Fruit fly (Drosophila melanogaster) whole organism, prepupa: ENCODE data around the gene MtnE.

Source experiments
- Blimp-1 ChIP-seq: fragments of 200-800 bp; sonication (Bioruptor generic); optimal IDR thresholded peaks from 3 replicates; lab custom pipeline; 2017; ENCODE audit warnings: missing biosample characterization, missing genetic modification characterization, mild to moderate bottlenecking, moderate library complexity, missing genetic modification reagents
- CG10631 ChIP-seq: fragments of 200-800 bp; sonication (Bioruptor generic); optimal IDR thresholded peaks from 2 replicates; lab custom pipeline; 2016; ENCODE audit warnings: missing biosample characterization, missing genetic modification characterization
- CG11294 ChIP-seq: fragments of 200-800 bp; sonication (Bioruptor generic); IDR thresholded peaks from 2 replicates; pipeline ENCODE4 v1.3.6; 2022; ENCODE audit warnings: missing biosample characterization, missing genetic modification characterization
- CG11762 ChIP-seq: fragments of 200-800 bp; sonication (Bioruptor generic); optimal IDR thresholded peaks from 3 replicates; lab custom pipeline; 2016; ENCODE audit warnings: missing biosample characterization, missing genetic modification characterization; ENCODE audit not compliant: insufficient read depth
- CG15336 ChIP-seq: fragments of 200-800 bp; sonication (Bioruptor generic); IDR thresholded peaks from 2 replicates; pipeline ENCODE4 v1.3.6; 2022; ENCODE audit warnings: missing biosample characterization, missing genetic modification characterization
- CG1621 ChIP-seq: fragments of 200-800 bp; sonication (Bioruptor generic); optimal IDR thresholded peaks from 3 replicates; lab custom pipeline; 2018; ENCODE audit warnings: missing biosample characterization, mild to moderate bottlenecking, missing genetic modification characterization
- CG3919 ChIP-seq: fragments of 200-800 bp; sonication (Bioruptor generic); optimal IDR thresholded peaks from 3 replicates; lab custom pipeline; 2016; ENCODE audit warnings: missing biosample characterization, missing genetic modification characterization
- CG6163 ChIP-seq: fragments of 200-800 bp; sonication (Bioruptor generic); IDR thresholded peaks from 3 replicates; pipeline ENCODE4 v1.3.6; 2022; ENCODE audit warnings: missing biosample characterization, missing genetic modification characterization
- CG6276 ChIP-seq: fragments of 200-800 bp; sonication (Bioruptor generic); optimal IDR thresholded peaks from 2 replicates; lab custom pipeline; 2017; ENCODE audit warnings: missing biosample characterization, mild to moderate bottlenecking, missing genetic modification characterization
- CG6808 ChIP-seq: fragments of 200-800 bp; sonication (Bioruptor generic); optimal IDR thresholded peaks from 3 replicates; lab custom pipeline; 2017; ENCODE audit warnings: missing biosample characterization, missing genetic modification characterization, mild to moderate bottlenecking, moderate library complexity, missing genetic modification reagents
- CG6854 ChIP-seq: fragments of 200-800 bp; sonication (Bioruptor generic); optimal IDR thresholded peaks from 2 replicates; lab custom pipeline; 2017; ENCODE audit warnings: missing biosample characterization, mild to moderate bottlenecking, missing genetic modification characterization
- CG7368 ChIP-seq: fragments of 200-800 bp; sonication (Bioruptor generic); optimal IDR thresholded peaks from 3 replicates; lab custom pipeline; 2016; ENCODE audit warnings: missing biosample characterization, missing genetic modification characterization
- CG8119 ChIP-seq: fragments of 200-800 bp; sonication (Bioruptor generic); IDR thresholded peaks from 3 replicates; pipeline ENCODE4 v1.3.6; 2022; ENCODE audit warnings: missing biosample characterization, missing genetic modification characterization
- CG8319 ChIP-seq: fragments of 200-800 bp; sonication (Bioruptor generic); optimal IDR thresholded peaks from 3 replicates; lab custom pipeline; 2016; ENCODE audit warnings: missing biosample characterization, missing genetic modification characterization
- CG8632 ChIP-seq: fragments of 200-800 bp; sonication (Bioruptor generic); optimal IDR thresholded peaks from 3 replicates; lab custom pipeline; 2016; ENCODE audit warnings: missing biosample characterization, missing genetic modification characterization
- CG9139 ChIP-seq: fragments of 200-800 bp; sonication (Bioruptor generic); optimal IDR thresholded peaks from 3 replicates; lab custom pipeline; 2017; ENCODE audit warnings: missing biosample characterization, mild to moderate bottlenecking, missing genetic modification characterization
- Eip75B ChIP-seq: fragments of 200-800 bp; sonication (Bioruptor generic); optimal IDR thresholded peaks from 3 replicates; lab custom pipeline; 2016; ENCODE audit warnings: missing biosample characterization, missing genetic modification characterization
- Eip78C ChIP-seq: fragments of 200-800 bp; sonication (Bioruptor generic); peaks from one replicate; lab custom pipeline; 2016; ENCODE audit warnings: missing biosample characterization, missing genetic modification characterization
- Gug ChIP-seq: fragments of 200-800 bp; sonication (Bioruptor generic); IDR thresholded peaks from 2 replicates; pipeline ENCODE4 v1.3.6; 2022; ENCODE audit warnings: missing biosample characterization, missing genetic modification characterization
- Hr39 ChIP-seq: fragments of 200-800 bp; sonication (Bioruptor generic); optimal IDR thresholded peaks from 2 replicates; lab custom pipeline; 2016; ENCODE audit warnings: missing biosample characterization, missing genetic modification characterization
- Hr4 ChIP-seq: fragments of 200-800 bp; sonication (Bioruptor generic); optimal IDR thresholded peaks from 3 replicates; lab custom pipeline; 2016; ENCODE audit warnings: missing biosample characterization, missing genetic modification characterization
- Lpt ChIP-seq: fragments of 200-800 bp; sonication (Bioruptor generic); optimal IDR thresholded peaks from 3 replicates; lab custom pipeline; 2016; ENCODE audit warnings: missing biosample characterization, missing genetic modification characterization
- Met ChIP-seq: fragments of 200-800 bp; sonication (Bioruptor generic); optimal IDR thresholded peaks from 3 replicates; lab custom pipeline; 2016; ENCODE audit warnings: missing biosample characterization, missing genetic modification characterization
- OdsH ChIP-seq: fragments of 200-800 bp; sonication (Bioruptor generic); optimal IDR thresholded peaks from 3 replicates; lab custom pipeline; 2016; ENCODE audit warnings: missing biosample characterization, missing genetic modification characterization
- Smox ChIP-seq: fragments of 200-800 bp; sonication (Bioruptor generic); optimal IDR thresholded peaks from 3 replicates; lab custom pipeline; 2016; ENCODE audit warnings: missing biosample characterization, missing genetic modification characterization
- Sox102F ChIP-seq: fragments of 200-800 bp; sonication (Bioruptor generic); optimal IDR thresholded peaks from 2 replicates; lab custom pipeline; 2016; ENCODE audit warnings: missing biosample characterization, mild to moderate bottlenecking, missing genetic modification characterization
- Sox14 ChIP-seq: fragments of 200-800 bp; sonication (Bioruptor generic); optimal IDR thresholded peaks from 3 replicates; lab custom pipeline; 2016; ENCODE audit warnings: missing biosample characterization, missing genetic modification characterization
- Sox15 ChIP-seq: fragments of 200-800 bp; sonication (Bioruptor generic); optimal IDR thresholded peaks from 3 replicates; lab custom pipeline; 2016; ENCODE audit warnings: missing biosample characterization, missing genetic modification characterization
- achi ChIP-seq: fragments of 200-800 bp; sonication (Bioruptor generic); optimal IDR thresholded peaks from 3 replicates; lab custom pipeline; 2016; ENCODE audit warnings: missing biosample characterization, missing genetic modification characterization
- dsx ChIP-seq: fragments of 200-800 bp; optimal IDR thresholded peaks from 3 replicates; lab custom pipeline; 2019; ENCODE audit warnings: missing biosample characterization, mild to moderate bottlenecking, missing genetic modification characterization, moderate library complexity; ENCODE audit not compliant: poor library complexity, severe bottlenecking
- fd59A ChIP-seq: fragments of 200-800 bp; sonication (Bioruptor generic); optimal IDR thresholded peaks from 2 replicates; lab custom pipeline; 2017; ENCODE audit warnings: missing biosample characterization, mild to moderate bottlenecking, missing genetic modification characterization, missing genetic modification reagents
- fd85E ChIP-seq: fragments of 200-800 bp; sonication (Bioruptor generic); optimal IDR thresholded peaks from 3 replicates; lab custom pipeline; 2016; ENCODE audit warnings: missing biosample characterization, missing genetic modification characterization
- lz ChIP-seq: fragments of 200-800 bp; sonication (Bioruptor generic); optimal IDR thresholded peaks from 3 replicates; lab custom pipeline; 2016; ENCODE audit warnings: missing biosample characterization, missing genetic modification characterization
- pdm3 ChIP-seq: fragments of 200-800 bp; sonication (Bioruptor generic); optimal IDR thresholded peaks from 3 replicates; lab custom pipeline; 2016; ENCODE audit warnings: missing biosample characterization, missing genetic modification characterization
- salr ChIP-seq, 2 experiments: fragments of 200-800 bp; sonication (Bioruptor generic); optimal IDR thresholded peaks; 3 replicates each; lab custom pipeline; 2016 to 2018; ENCODE audit warnings: missing biosample characterization in 2 of 2, missing genetic modification characterization in 2 of 2, mild to moderate bottlenecking in 1 of 2
- topi ChIP-seq: fragments of 200-800 bp; sonication (Bioruptor generic); optimal IDR thresholded peaks from 3 replicates; lab custom pipeline; 2016; ENCODE audit warnings: missing biosample characterization, missing genetic modification characterization
- vri ChIP-seq: fragments of 200-800 bp; sonication (Bioruptor generic); optimal IDR thresholded peaks from 3 replicates; lab custom pipeline; 2016; ENCODE audit warnings: missing biosample characterization, mild to moderate bottlenecking, missing genetic modification characterization

The MtnE gene

dm6 chr3R:20501327-20501726 lies 33.2 kb downstream of the MtnE start, which contains the start of gene Dic2:
Gene Dic2, minus strand, starts transcription at chr3R:20501427.
- TF ChIP-seq Sox14 (GFP tag; lab: Kevin White, UChicago) (no peak), Blimp-1 (GFP tag; lab: Kevin White, UChicago) (no peak), Smox (no peak), vri (no peak), Sox102F (GFP tag; lab: Kevin White, UChicago) (no peak), CG6854 (GFP tag; lab: Kevin White, UChicago) (no peak), Sox15 (GFP tag; lab: Kevin White, UChicago) (no peak), CG1621 (tag; lab: Kevin White, UChicago) (no peak), CG8119 (GFP tag; lab: Robert Waterston, UW) (no peak), dsx (no peak), OdsH (no peak), CG11762 (GFP tag; lab: Kevin White, UChicago) (no peak), CG10631 (GFP tag; lab: Kevin White, UChicago) (no peak), Met (GFP tag; lab: Kevin White, UChicago) (no peak), topi (GFP tag; lab: Kevin White, UChicago) (no peak), Lpt (GFP tag; lab: Kevin White, UChicago) (no peak), Eip78C (GFP tag; lab: Kevin White, UChicago) (no peak), Hr39 (GFP tag; lab: Kevin White, UChicago) (no peak), CG7368 (GFP tag; lab: Kevin White, UChicago) (no peak), CG6276 (no peak)

dm6 chr3R:20484441-20484840 lies 50.1 kb downstream of the MtnE start, which contains the start of gene Gfrl:
Gene Gfrl, minus strand, starts transcription at chr3R:20484588.
- TF ChIP-seq CG8119 (GFP tag; lab: Robert Waterston, UW) (no peak), CG11294 (GFP tag; lab: Robert Waterston, UW) (no peak), Gug (GFP tag; lab: Robert Waterston, UW) (no peak), pdm3 (no peak), CG6808 (GFP tag; lab: Kevin White, UChicago) (no peak), CG8319 (GFP tag; lab: Kevin White, UChicago) (no peak), achi (GFP tag; lab: Kevin White, UChicago) (no peak), CG8632 (no peak), fd59A (no peak), Eip75B (no peak), salr (GFP tag; optimal IDR thresholded peaks at IDR 0.05; lab: Kevin White, UChicago) (no peak), CG9139 (GFP tag; lab: Kevin White, UChicago) (no peak), CG3919 (GFP tag; lab: Kevin White, UChicago) (no peak), Sox102F (GFP tag; lab: Kevin White, UChicago) (no peak), lz (GFP tag; lab: Kevin White, UChicago) (no peak), CG6163 (GFP tag; lab: Robert Waterston, UW) (no peak), CG15336 (GFP tag; lab: Robert Waterston, UW) (no peak), Eip78C (GFP tag; lab: Kevin White, UChicago) (no peak), Hr4 (no peak), fd85E (no peak)
